Fruit fly (Drosophila melanogaster) whole organism, embryonic: ENCODE results near the gene CG5608.

Source experiments
- Ada2b ChIP-seq: fragments of 200-800 bp; sonication (Bioruptor generic); IDR thresholded peaks from 2 replicates; pipeline ENCODE4 v1.3.6; 2022; ENCODE audit warnings: missing biosample characterization, missing genetic modification characterization
- Adf1 ChIP-seq: fragments of 200-800 bp; sonication (Bioruptor generic); IDR thresholded peaks from 2 replicates; pipeline ENCODE4 v1.3.6; 2022; ENCODE audit warnings: missing biosample characterization, missing genetic modification characterization
- Blimp-1 ChIP-seq: fragments of 200-800 bp; sonication (Bioruptor generic); optimal IDR thresholded peaks from 3 replicates; lab custom pipeline; 2018; ENCODE audit warnings: missing biosample characterization, missing genetic modification characterization, mild to moderate bottlenecking, moderate library complexity, missing genetic modification reagents
- CG10274 ChIP-seq: fragments of 200-800 bp; sonication (Bioruptor generic); optimal IDR thresholded peaks from 3 replicates; lab custom pipeline; 2017; ENCODE audit warnings: missing biosample characterization, mild to moderate bottlenecking, missing genetic modification characterization
- CG11560 ChIP-seq: fragments of 200-800 bp; sonication (Bioruptor generic); IDR thresholded peaks from 3 replicates; pipeline ENCODE4 v1.3.6; 2022; ENCODE audit warnings: missing biosample characterization, missing genetic modification characterization
- CG13296 ChIP-seq: fragments of 200-800 bp; sonication (Bioruptor generic); optimal IDR thresholded peaks from 3 replicates; lab custom pipeline; 2018; ENCODE audit warnings: missing biosample characterization, mild to moderate bottlenecking, missing genetic modification characterization
- CG13424 ChIP-seq: fragments of 200-800 bp; sonication (Bioruptor generic); optimal IDR thresholded peaks from 2 replicates; lab custom pipeline; 2019; ENCODE audit warnings: missing biosample characterization, mild to moderate bottlenecking, missing genetic modification characterization, moderate library complexity
- CG14667 ChIP-seq: fragments of 200-800 bp; sonication (Bioruptor generic); IDR thresholded peaks from 2 replicates; pipeline ENCODE4 v1.3.6; 2022; ENCODE audit warnings: missing biosample characterization, missing genetic modification characterization
- CG15011 ChIP-seq: fragments of 200-800 bp; sonication (Bioruptor generic); optimal IDR thresholded peaks from 3 replicates; lab custom pipeline; 2018; ENCODE audit warnings: missing biosample characterization, mild to moderate bottlenecking, missing genetic modification characterization
- CG15514 ChIP-seq: fragments of 200-800 bp; sonication (Bioruptor generic); optimal IDR thresholded peaks from 3 replicates; lab custom pipeline; 2017; ENCODE audit warnings: missing biosample characterization, missing genetic modification characterization, mild to moderate bottlenecking, moderate library complexity, missing genetic modification reagents
- CG16779 ChIP-seq: fragments of 200-800 bp; sonication (Bioruptor generic); IDR thresholded peaks from 2 replicates; pipeline ENCODE4 v1.3.6; 2022; ENCODE audit warnings: missing biosample characterization, missing genetic modification characterization
- CG1832 ChIP-seq: fragments of 200-800 bp; sonication (Bioruptor generic); optimal IDR thresholded peaks from 2 replicates; lab custom pipeline; 2017; ENCODE audit warnings: missing biosample characterization, mild to moderate bottlenecking, missing genetic modification characterization, inconsistent platforms
- CG18619 ChIP-seq: fragments of 200-800 bp; sonication (Bioruptor generic); optimal IDR thresholded peaks from 3 replicates; lab custom pipeline; 2017; ENCODE audit warnings: missing biosample characterization, mild to moderate bottlenecking, missing genetic modification characterization
- CG2120 ChIP-seq: fragments of 200-800 bp; sonication (Bioruptor generic); optimal IDR thresholded peaks from 3 replicates; lab custom pipeline; 2016; ENCODE audit warnings: missing biosample characterization, missing genetic modification characterization
- CG31224 ChIP-seq: fragments of 200-800 bp; sonication (Bioruptor generic); IDR thresholded peaks from 2 replicates; pipeline ENCODE4 v1.3.6; 2022; ENCODE audit warnings: missing biosample characterization, missing genetic modification characterization
- CG33213 ChIP-seq: fragments of 200-800 bp; sonication (Bioruptor generic); optimal IDR thresholded peaks from 3 replicates; lab custom pipeline; 2016; ENCODE audit warnings: missing biosample characterization, missing genetic modification characterization
- CG42726 ChIP-seq: fragments of 200-800 bp; sonication (Bioruptor generic); IDR thresholded peaks from 2 replicates; pipeline ENCODE4 v1.3.6; 2022; ENCODE audit warnings: missing biosample characterization, missing genetic modification characterization; ENCODE audit not compliant: partially characterized antibody
- CG4328 ChIP-seq: fragments of 200-800 bp; sonication (Bioruptor generic); optimal IDR thresholded peaks from 3 replicates; lab custom pipeline; 2017; ENCODE audit warnings: missing biosample characterization, missing genetic modification reagents, missing genetic modification characterization
- CG4854 ChIP-seq: fragments of 200-800 bp; sonication (Bioruptor generic); optimal IDR thresholded peaks from 2 replicates; lab custom pipeline; 2016; ENCODE audit warnings: missing biosample characterization, missing genetic modification characterization, inconsistent platforms
- CG6813 ChIP-seq: fragments of 200-800 bp; sonication (Bioruptor generic); optimal IDR thresholded peaks from 2 replicates; lab custom pipeline; 2017; ENCODE audit warnings: missing biosample characterization, missing genetic modification characterization, mild to moderate bottlenecking, moderate library complexity, missing genetic modification reagents
- CG6854 ChIP-seq: fragments of 200-800 bp; sonication (Bioruptor generic); optimal IDR thresholded peaks from 3 replicates; lab custom pipeline; 2017; ENCODE audit warnings: missing biosample characterization, mild to moderate bottlenecking, missing genetic modification characterization
- Chrac-16 ChIP-seq: fragments of 200-800 bp; sonication (Bioruptor generic); optimal IDR thresholded peaks from 3 replicates; lab custom pipeline; 2016; ENCODE audit warnings: missing biosample characterization, missing genetic modification characterization
- D19B ChIP-seq: fragments of 200-800 bp; sonication (Bioruptor generic); optimal IDR thresholded peaks from 2 replicates; lab custom pipeline; 2017; ENCODE audit warnings: missing biosample characterization, mild to moderate bottlenecking, missing genetic modification characterization
- Dad ChIP-seq: fragments of 200-800 bp; sonication (Bioruptor generic); optimal IDR thresholded peaks from 3 replicates; lab custom pipeline; 2016; ENCODE audit warnings: missing biosample characterization, missing genetic modification characterization
- Dll ChIP-seq: fragments of 200-800 bp; sonication (Bioruptor generic); IDR thresholded peaks from 4 replicates; pipeline ENCODE4 v1.3.6; 2022; ENCODE audit warnings: missing biosample characterization, missing genetic modification characterization; ENCODE audit not compliant: partially characterized antibody
- Dp ChIP-seq: fragments of 200-800 bp; sonication (Bioruptor generic); optimal IDR thresholded peaks from 2 replicates; lab custom pipeline; 2018; ENCODE audit warnings: missing biosample characterization, mild to moderate bottlenecking, missing genetic modification characterization, moderate library complexity
- Ets97D ChIP-seq: fragments of 200-800 bp; sonication (Bioruptor generic); optimal IDR thresholded peaks from 3 replicates; lab custom pipeline; 2016; ENCODE audit warnings: missing biosample characterization, missing genetic modification characterization
- GATAe ChIP-seq: fragments of 200-800 bp; sonication (Bioruptor generic); conservative IDR thresholded peaks from 2 replicates; pipeline ENCODE4 v1.3.6; 2022; ENCODE audit warnings: missing biosample characterization, missing genetic modification characterization
- H2.0 ChIP-seq: fragments of 200-800 bp; sonication (Bioruptor generic); IDR thresholded peaks from 2 replicates; pipeline ENCODE4 v1.3.6; 2022; ENCODE audit warnings: missing biosample characterization, missing genetic modification characterization
- Hr78 ChIP-seq, 2 experiments: fragments of 200-800 bp in 1 of 2; fragments of >200 bp in 1 of 2; sonication (Bioruptor generic) in 1 of 2; optimal IDR thresholded peaks; 2 replicates each; lab custom pipeline; 2017 to 2019; ENCODE audit warnings: missing biosample characterization in 2 of 2, missing genetic modification characterization in 2 of 2, mild to moderate bottlenecking in 1 of 2, moderate library complexity in 1 of 2
- Nf-YB ChIP-seq: fragments of 200-800 bp; sonication (Bioruptor generic); optimal IDR thresholded peaks from 3 replicates; lab custom pipeline; 2019; ENCODE audit warnings: missing biosample characterization, mild to moderate bottlenecking, missing genetic modification characterization, moderate library complexity
- Six4 ChIP-seq: fragments of 200-800 bp; sonication (Bioruptor generic); optimal IDR thresholded peaks from 2 replicates; lab custom pipeline; 2016; ENCODE audit warnings: missing biosample characterization, missing genetic modification characterization
- Ssrp ChIP-seq: fragments of 200-800 bp; sonication (Bioruptor generic); optimal IDR thresholded peaks from 2 replicates; lab custom pipeline; 2018; ENCODE audit warnings: missing biosample characterization, mild to moderate bottlenecking, missing genetic modification characterization, moderate library complexity
- Usf ChIP-seq: fragments of 200-800 bp; sonication (Bioruptor generic); optimal IDR thresholded peaks from 2 replicates; lab custom pipeline; 2017; ENCODE audit warnings: missing genotype, missing biosample characterization, missing genetic modification characterization
- ac ChIP-seq: fragments of 200-800 bp; sonication (Bioruptor generic); optimal IDR thresholded peaks from 3 replicates; lab custom pipeline; 2017; ENCODE audit warnings: missing biosample characterization, mild to moderate bottlenecking, missing genetic modification characterization
- bbx ChIP-seq: fragments of 200-800 bp; sonication (Bioruptor generic); IDR thresholded peaks from 2 replicates; pipeline ENCODE4 v1.3.6; 2022; ENCODE audit warnings: missing biosample characterization, missing genetic modification characterization; ENCODE audit not compliant: partially characterized antibody
- dati ChIP-seq: fragments of 200-800 bp; sonication (Bioruptor generic); IDR thresholded peaks from 2 replicates; pipeline ENCODE4 v1.3.6; 2022; ENCODE audit warnings: missing biosample characterization, missing genetic modification characterization
- eyg ChIP-seq: fragments of 200-800 bp; sonication (Bioruptor generic); optimal IDR thresholded peaks from 3 replicates; lab custom pipeline; 2016; ENCODE audit warnings: missing biosample characterization, missing genetic modification characterization
- fd64A ChIP-seq: fragments of 200-800 bp; sonication (Bioruptor generic); optimal IDR thresholded peaks from 3 replicates; lab custom pipeline; 2018; ENCODE audit warnings: missing biosample characterization, mild to moderate bottlenecking, missing genetic modification characterization
- gcm2 ChIP-seq: fragments of 200-800 bp; sonication (Bioruptor generic); optimal IDR thresholded peaks from 2 replicates; lab custom pipeline; 2016; ENCODE audit warnings: missing biosample characterization, missing genetic modification characterization
- hkb ChIP-seq, 2 experiments: fragments of 200-800 bp in 1 of 2; fragments of >200 bp in 1 of 2; sonication (Bioruptor generic) in 1 of 2; IDR thresholded peaks in 1 of 2; optimal IDR thresholded peaks in 1 of 2; 2 replicates each; pipeline versions ENCODE4 v1.3.6 to Lab custom; 2017 to 2022; ENCODE audit warnings: missing biosample characterization in 1 of 2, missing genetic modification characterization in 1 of 2
- jigr1 ChIP-seq: fragments of 200-800 bp; sonication (Bioruptor generic); IDR thresholded peaks from 3 replicates; pipeline ENCODE4 v1.3.6; 2022; ENCODE audit warnings: missing biosample characterization, missing genetic modification characterization
- nerfin-1 ChIP-seq: fragments of 200-800 bp; sonication (Bioruptor generic); optimal IDR thresholded peaks from 3 replicates; lab custom pipeline; 2019; ENCODE audit warnings: missing biosample characterization, mild to moderate bottlenecking, missing genetic modification characterization, moderate library complexity
- oc ChIP-seq: fragments of 200-800 bp; sonication (Bioruptor generic); optimal IDR thresholded peaks from 2 replicates; lab custom pipeline; 2018; ENCODE audit warnings: missing biosample characterization, mild to moderate bottlenecking, missing genetic modification characterization, moderate library complexity
- prd ChIP-seq, 3 experiments: fragments of >200 bp in 2 of 3; fragments of 200-800 bp in 1 of 3; sonication (Bioruptor generic) in 1 of 3; optimal IDR thresholded peaks in 2 of 3; IDR thresholded peaks in 1 of 3; 2 replicates in 2 of 3; 3 replicates in 1 of 3; pipeline versions ENCODE4 v1.3.6 to Lab custom; 2017 to 2022; ENCODE audit warnings: missing biosample characterization in 1 of 3, missing genetic modification characterization in 1 of 3
- sens ChIP-seq: fragments of 200-800 bp; sonication (Bioruptor generic); peaks from one replicate; lab custom pipeline; 2016; ENCODE audit warnings: missing biosample characterization, missing genetic modification characterization
- sob ChIP-seq: fragments of 200-800 bp; sonication (Bioruptor generic); IDR thresholded peaks from 2 replicates; pipeline ENCODE4 v1.3.6; 2022; ENCODE audit warnings: missing biosample characterization, missing genetic modification characterization
- stwl ChIP-seq: fragments of 200-800 bp; sonication (Bioruptor generic); optimal IDR thresholded peaks from 3 replicates; lab custom pipeline; 2018; ENCODE audit warnings: missing biosample characterization, mild to moderate bottlenecking, missing genetic modification characterization, moderate library complexity
- yki ChIP-seq: fragments of >200 bp; optimal IDR thresholded peaks from 3 replicates; lab custom pipeline; 2018

CG5608 gene

dm6 chr3R:12422379-12422975, 42.6 kb downstream of the CG5608 start, which contains the start of the genes Scgbeta and CG17202 (continued):
- TF ChIP-seq oc (tag; lab: Kevin White, UChicago) (no peak), CG6813 (no peak), CG4854 (no peak), fd64A (no peak), D19B (GFP tag; lab: Kevin White, UChicago) (no peak), Ets97D (peak; percentile 65), H2.0 (GFP tag; lab: Robert Waterston, UW) (no peak), Dp (peak; percentile 66), sob (no peak), Six4 (GFP tag; lab: Kevin White, UChicago) (no peak), nerfin-1 (tag; lab: Kevin White, UChicago) (no peak), CG6854 (no peak), gcm2 (GFP tag; lab: Kevin White, UChicago) (no peak), CG10274 (GFP tag; lab: Kevin White, UChicago) (no peak), Nf-YB (no peak), Chrac-16 (GFP tag; lab: Kevin White, UChicago) (no peak), CG31224 (GFP tag; lab: Robert Waterston, UW) (no peak), CG14667 (GFP tag; lab: Robert Waterston, UW) (no peak), CG1832 (GFP tag; lab: Kevin White, UChicago) (no peak), CG42726 (GFP tag; lab: Robert Waterston, UW) (no peak), CG13296 (GFP tag; lab: Kevin White, UChicago) (no peak), Dll (GFP tag; lab: Robert Waterston, UW) (no peak), CG33213 (GFP tag; lab: Kevin White, UChicago) (peak; percentile 67), CG18619 (GFP tag; lab: Kevin White, UChicago) (peak; percentile 20), CG16779 (no peak), hkb (optimal IDR thresholded peaks at IDR 0.05; lab: Kevin White, UChicago) (no peak), hkb (GFP tag; IDR thresholded peaks at IDR 0.05; lab: Robert Waterston, UW) (no peak), sens (GFP tag; lab: Kevin White, UChicago) (no peak), Dad (GFP tag; lab: Kevin White, UChicago) (no peak), CG2120 (GFP tag; lab: Kevin White, UChicago) (peak; percentile 59), CG15011 (GFP tag; lab: Kevin White, UChicago) (no peak), CG4328 (GFP tag; lab: Kevin White, UChicago) (no peak), Usf (no peak), CG11560 (tag; lab: Robert Waterston, UW) (no peak), ac (GFP tag; lab: Kevin White, UChicago) (no peak), CG13424 (tag; lab: Kevin White, UChicago) (peak; percentile 41), GATAe (no peak), Adf1 (GFP tag; lab: Robert Waterston, UW) (no peak), stwl (tag; lab: Kevin White, UChicago) (peak; percentile 41), Ssrp (tag; lab: Kevin White, UChicago) (no peak), jigr1 (GFP tag; lab: Robert Waterston, UW) (no peak), eyg (GFP tag; lab: Kevin White, UChicago) (no peak), yki (lab: Kevin White, UChicago) (no peak), prd (optimal IDR thresholded peaks at IDR 0.05; lab: Kevin White, UChicago) (no peak), prd (GFP tag; IDR thresholded peaks at IDR 0.05; lab: Robert Waterston, UW) (no peak), CG15514 (GFP tag; lab: Kevin White, UChicago) (peak; percentile 100), dati (no peak), bbx (no peak), Blimp-1 (no peak), Ada2b (0 out of 2 replicates have a peak, but pooled peaks have one; percentile 5), Hr78 (GFP tag; optimal IDR thresholded peaks at IDR 0.05; lab: Kevin White, UChicago) (no peak)
